Fruit fly (Drosophila melanogaster): Measurements from ENCODE around the gene Abp1.

Abp1 gene

dm6 chr3L:13486041-13486859, at the start of gene Abp1, which contains the start of gene Tgi (continued):
- peak; percentile 66 for TF ChIP-seq CoRest (tag; optimal IDR thresholded peaks at IDR 0.05)
- peak; percentile 78 for TF ChIP-seq HmgZ (tag; optimal IDR thresholded peaks at IDR 0.05)
- TF ChIP-seq CG14050 (GFP tag; IDR thresholded peaks at IDR 0.05): no peak
- TF ChIP-seq mam (GFP tag; optimal IDR thresholded peaks at IDR 0.05): peak; percentile 72
- TF ChIP-seq dmrt11E (tag; optimal IDR thresholded peaks at IDR 0.05): peak; percentile 23
- TF ChIP-seq CG1603 (tag; optimal IDR thresholded peaks at IDR 0.05): peak; percentile 75
- no peak for TF ChIP-seq usp (GFP tag; optimal IDR thresholded peaks at IDR 0.05)
- TF ChIP-seq CG10267 (tag; optimal IDR thresholded peaks at IDR 0.05): peak; percentile 93
- TF ChIP-seq pho (GFP tag; optimal IDR thresholded peaks at IDR 0.05): peak; percentile 46
- peak; percentile 80 for TF ChIP-seq CG4617 (GFP tag; optimal IDR thresholded peaks at IDR 0.05; ENCODE audit: borderline replicate concordance)
- TF ChIP-seq CG1602 (GFP tag; optimal IDR thresholded peaks at IDR 0.05): peak; percentile 13
- TF ChIP-seq CG13287 (GFP tag; IDR thresholded peaks at IDR 0.05; ENCODE audit: partially characterized antibody): peak; percentile 80
- TF ChIP-seq zen2 (GFP tag; IDR thresholded peaks at IDR 0.05; ENCODE audit: partially characterized antibody): peak; percentile 73
- no peak for TF ChIP-seq prd (optimal IDR thresholded peaks at IDR 0.05)
- TF ChIP-seq prd (GFP tag; IDR thresholded peaks at IDR 0.05): peak; percentile 21; the same call in 1 of the 3 replicates
- peak; percentile 45; the same call in 1 of the 2 replicates for TF ChIP-seq sna (GFP tag; IDR thresholded peaks at IDR 0.05; ENCODE audit: partially characterized antibody)
- peak; percentile 44 for TF ChIP-seq CG9876 (GFP tag; optimal IDR thresholded peaks at IDR 0.05)
- TF ChIP-seq sug (tag; optimal IDR thresholded peaks at IDR 0.05): peak; percentile 21
- TF ChIP-seq Ets65A (GFP tag): peak; percentile 86
- TF ChIP-seq CG15073 (GFP tag; optimal IDR thresholded peaks at IDR 0.05): no peak
- TF ChIP-seq phol (tag; optimal IDR thresholded peaks at IDR 0.05): peak; percentile 19
- TF ChIP-seq CG3163 (GFP tag; optimal IDR thresholded peaks at IDR 0.05): peak; percentile 10
- TF ChIP-seq HLH4C (GFP tag; IDR thresholded peaks at IDR 0.05; ENCODE audit: partially characterized antibody): peak; percentile 61
- peak; percentile 34; the same call in 2 of the 3 replicates for TF ChIP-seq CG17361 (GFP tag; IDR thresholded peaks at IDR 0.05)
- TF ChIP-seq CG9817 (tag; optimal IDR thresholded peaks at IDR 0.05): peak; percentile 36
- peak; percentile 64 for TF ChIP-seq Doc3 (GFP tag; IDR thresholded peaks at IDR 0.05; ENCODE audit: partially characterized antibody)
- 0 out of 2 replicates have a peak, but pooled peaks have one; percentile 20 for TF ChIP-seq ranshi (GFP tag; IDR thresholded peaks at IDR 0.05)
- TF ChIP-seq knrl (GFP tag; IDR thresholded peaks at IDR 0.05; ENCODE audit: partially characterized antibody): peak; percentile 79
- TF ChIP-seq CG7839 (tag; optimal IDR thresholded peaks at IDR 0.05): peak; percentile 44
- TF ChIP-seq lilli (GFP tag; optimal IDR thresholded peaks at IDR 0.05): peak; percentile 41
- peak; percentile 64 for TF ChIP-seq hbn (GFP tag; IDR thresholded peaks at IDR 0.05; ENCODE audit: partially characterized antibody)
- TF ChIP-seq CG8924 (tag; optimal IDR thresholded peaks at IDR 0.05): peak; percentile 15

DNA sequence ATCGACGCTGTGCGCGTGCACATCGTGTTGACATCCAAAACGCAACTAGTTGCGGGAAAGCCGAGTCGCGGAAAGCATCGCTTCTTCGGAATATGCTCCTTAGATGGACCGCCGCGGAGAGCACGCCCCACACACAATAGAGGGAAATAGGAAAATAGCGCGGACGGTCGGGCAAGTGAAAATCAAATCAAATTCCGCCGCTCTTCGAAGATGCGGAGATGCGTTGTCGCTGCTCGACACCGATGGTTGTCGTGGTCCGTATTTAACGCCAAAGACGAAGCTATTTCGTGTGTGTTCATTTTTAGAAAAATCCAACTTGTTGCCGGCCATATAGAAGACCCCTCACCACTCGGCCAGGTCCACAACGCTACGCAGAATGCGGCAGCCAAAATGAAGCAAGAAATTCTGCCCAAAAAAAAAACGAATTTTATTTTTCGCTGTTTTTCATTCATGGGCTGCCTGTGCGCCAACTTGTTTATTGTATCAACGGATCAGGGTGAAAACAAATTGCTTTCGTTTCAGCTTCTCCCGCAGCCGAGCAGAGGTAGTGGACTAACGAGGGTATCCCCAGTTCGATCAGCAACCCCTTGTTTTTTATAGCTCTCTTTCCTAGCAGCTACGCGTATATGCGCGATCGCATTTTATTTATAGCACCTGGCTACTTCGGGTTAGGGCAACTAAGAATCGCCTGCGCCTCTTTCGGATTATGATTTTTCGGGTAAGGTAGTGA, 33.6 kb upstream of the Abp1 start, which contains the start of gene CG10710:
Gene CG10710, minus strand, starts transcription at position 51 of the 730 bp plus-strand sequence.
- TF ChIP-seq Lpt (GFP tag; optimal IDR thresholded peaks at IDR 0.05) (no peak), Deaf1 (tag; optimal IDR thresholded peaks at IDR 0.05) (peak; percentile 65), kah (GFP tag; optimal IDR thresholded peaks at IDR 0.05) (peak; percentile 87), knrl (GFP tag; IDR thresholded peaks at IDR 0.05; ENCODE audit: partially characterized antibody) (0 out of 3 replicates have a peak, but pooled peaks have one; percentile 8), row (GFP tag; IDR thresholded peaks at IDR 0.05) (peak; percentile 43; the same call in 1 of the 3 replicates), D19B (GFP tag; optimal IDR thresholded peaks at IDR 0.05) (peak; percentile 63), Adf1 (GFP tag; IDR thresholded peaks at IDR 0.05) (peak; percentile 28; the same call in 1 of the 2 replicates), D19A (tag; optimal IDR thresholded peaks at IDR 0.05) (peak; percentile 10), CG7839 (tag; optimal IDR thresholded peaks at IDR 0.05) (no peak), amos (GFP tag; IDR thresholded peaks at IDR 0.05; ENCODE audit: partially characterized antibody) (no peak), ken (GFP tag; IDR thresholded peaks at IDR 0.05) (no peak), Ravus (GFP tag; IDR thresholded peaks at IDR 0.05) (no peak), CG9932 (GFP tag; IDR thresholded peaks at IDR 0.05) (peak; percentile 45; the same call in 1 of the 2 replicates), inv (GFP tag; IDR thresholded peaks at IDR 0.05; ENCODE audit: partially characterized antibody) (0 out of 2 replicates have a peak, but pooled peaks have one; percentile 13), slbo (GFP tag; IDR thresholded peaks at IDR 0.05) (0 out of 2 replicates have a peak, but pooled peaks have one; percentile 20), CG10543 (GFP tag; optimal IDR thresholded peaks at IDR 0.05) (peak; percentile 88), CG12769 (tag; optimal IDR thresholded peaks at IDR 0.05) (peak; percentile 76)

Data from whole organism, embryonic.